Fruit fly (Drosophila melanogaster) whole organism, embryonic: ENCODE results near the gene Dok.

ENCODE experiments used
- Atf3 ChIP-seq: fragments of 200-800 bp; sonication (Bioruptor generic); optimal IDR thresholded peaks from 3 replicates; lab custom pipeline; 2016; ENCODE audit warnings: missing biosample characterization, missing genetic modification characterization
- BtbVII ChIP-seq: fragments of 200-800 bp; sonication (Bioruptor generic); optimal IDR thresholded peaks from 3 replicates; lab custom pipeline; 2017; ENCODE audit warnings: missing biosample characterization, mild to moderate bottlenecking, missing genetic modification characterization
- CG10147 ChIP-seq: fragments of 200-800 bp; sonication (Bioruptor generic); optimal IDR thresholded peaks from 2 replicates; lab custom pipeline; 2019; ENCODE audit warnings: missing biosample characterization, mild to moderate bottlenecking, missing genetic modification characterization, moderate library complexity
- CG11085 ChIP-seq: fragments of 200-800 bp; sonication (Bioruptor generic); IDR thresholded peaks from 2 replicates; pipeline ENCODE4 v1.3.6; 2022; ENCODE audit warnings: missing biosample characterization, missing genetic modification characterization
- CG11093 ChIP-seq: fragments of 200-800 bp; sonication (Bioruptor generic); IDR thresholded peaks from 3 replicates; pipeline ENCODE4 v1.3.6; 2022; ENCODE audit warnings: missing biosample characterization, missing genetic modification characterization
- CG14014 ChIP-seq: fragments of 200-800 bp; sonication (Bioruptor generic); IDR thresholded peaks from 2 replicates; pipeline ENCODE4 v1.3.6; 2022; ENCODE audit warnings: missing biosample characterization, missing genetic modification characterization
- CG14965 ChIP-seq: fragments of 200-800 bp; sonication (Bioruptor generic); optimal IDR thresholded peaks from 2 replicates; lab custom pipeline; 2016; ENCODE audit warnings: missing biosample characterization, missing genetic modification characterization, borderline replicate concordance
- CG15696 ChIP-seq: fragments of 200-800 bp; sonication (Bioruptor generic); optimal IDR thresholded peaks from 2 replicates; lab custom pipeline; 2019; ENCODE audit warnings: missing biosample characterization, mild to moderate bottlenecking, missing genetic modification characterization, moderate library complexity
- CG17328 ChIP-seq: fragments of 200-800 bp; sonication (Bioruptor generic); IDR thresholded peaks from 2 replicates; pipeline ENCODE4 v1.3.6; 2022; ENCODE audit warnings: missing biosample characterization, missing genetic modification characterization
- CG3407 ChIP-seq: fragments of 200-800 bp; sonication (Bioruptor generic); optimal IDR thresholded peaks from 2 replicates; lab custom pipeline; 2018; ENCODE audit warnings: missing biosample characterization, mild to moderate bottlenecking, missing genetic modification characterization
- CG3726 ChIP-seq: fragments of 200-800 bp; sonication (Bioruptor generic); IDR thresholded peaks from 3 replicates; pipeline ENCODE4, ENCODE4 v1.3.6; 2022; ENCODE audit warnings: missing biosample characterization, missing genetic modification characterization
- CG3847 ChIP-seq: fragments of 200-800 bp; sonication (Bioruptor generic); IDR thresholded peaks from 2 replicates; pipeline ENCODE4 v1.3.6; 2022; ENCODE audit warnings: missing biosample characterization, missing genetic modification characterization
- CG4730 ChIP-seq: fragments of 200-800 bp; sonication (Bioruptor generic); IDR thresholded peaks from 2 replicates; pipeline ENCODE4 v1.3.6; 2022; ENCODE audit warnings: missing biosample characterization, missing genetic modification characterization
- CG4820 ChIP-seq: fragments of 200-800 bp; sonication (Bioruptor generic); optimal IDR thresholded peaks from 3 replicates; lab custom pipeline; 2016; ENCODE audit warnings: missing biosample characterization, missing genetic modification characterization
- CG4854 ChIP-seq: fragments of 200-800 bp; sonication (Bioruptor generic); optimal IDR thresholded peaks from 2 replicates; lab custom pipeline; 2016; ENCODE audit warnings: missing biosample characterization, missing genetic modification characterization, inconsistent platforms
- CG6272 ChIP-seq: fragments of 200-800 bp; sonication (Bioruptor generic); IDR thresholded peaks from 2 replicates; pipeline ENCODE4 v1.3.6; 2022; ENCODE audit warnings: missing biosample characterization, missing genetic modification characterization
- CG7357 ChIP-seq: fragments of 200-800 bp; sonication (Bioruptor generic); IDR thresholded peaks from 3 replicates; pipeline ENCODE4 v1.3.6; 2022; ENCODE audit warnings: missing biosample characterization, missing genetic modification characterization
- CG7556 ChIP-seq: fragments of 200-800 bp; sonication (Bioruptor generic); optimal IDR thresholded peaks from 2 replicates; lab custom pipeline; 2017; ENCODE audit warnings: missing biosample characterization, mild to moderate bottlenecking, missing genetic modification characterization
- CG7786 ChIP-seq: fragments of 200-800 bp; sonication (Bioruptor generic); optimal IDR thresholded peaks from 2 replicates; lab custom pipeline; 2016; ENCODE audit warnings: missing biosample characterization, missing genetic modification characterization
- CG8290 ChIP-seq, 3 experiments: fragments of 200-800 bp; sonication (Bioruptor generic); optimal IDR thresholded peaks; 2 replicates each; lab custom pipeline; 2016 to 2019; ENCODE audit warnings: missing biosample characterization in 3 of 3, missing genetic modification characterization in 3 of 3, mild to moderate bottlenecking in 2 of 3, moderate library complexity in 1 of 3
- CG8359 ChIP-seq: fragments of 200-800 bp; sonication (Bioruptor generic); optimal IDR thresholded peaks from 2 replicates; lab custom pipeline; 2017; ENCODE audit warnings: missing biosample characterization, mild to moderate bottlenecking, missing genetic modification characterization, borderline replicate concordance
- CG8388 ChIP-seq: fragments of 200-800 bp; sonication (Bioruptor generic); optimal IDR thresholded peaks from 2 replicates; lab custom pipeline; 2019; ENCODE audit warnings: missing biosample characterization, mild to moderate bottlenecking, missing genetic modification characterization, moderate library complexity
- CoRest ChIP-seq: fragments of 200-800 bp; sonication (Bioruptor generic); optimal IDR thresholded peaks from 3 replicates; lab custom pipeline; 2018; ENCODE audit warnings: missing biosample characterization, mild to moderate bottlenecking, missing genetic modification characterization, moderate library complexity
- Dfd ChIP-seq, 2 experiments: fragments of >200 bp; optimal IDR thresholded peaks; 2 replicates each; lab custom pipeline; 2017; ENCODE audit warnings: missing biosample characterization in 2 of 2, missing genetic modification characterization in 2 of 2
- Fer1 ChIP-seq: fragments of 200-800 bp; sonication (Bioruptor generic); optimal IDR thresholded peaks from 2 replicates; lab custom pipeline; 2017; ENCODE audit warnings: missing biosample characterization, mild to moderate bottlenecking, missing genetic modification characterization
- GATAe ChIP-seq: fragments of 200-800 bp; sonication (Bioruptor generic); conservative IDR thresholded peaks from 2 replicates; pipeline ENCODE4 v1.3.6; 2022; ENCODE audit warnings: missing biosample characterization, missing genetic modification characterization
- HmgD ChIP-seq: fragments of 200-800 bp; sonication (Bioruptor generic); optimal IDR thresholded peaks from 3 replicates; lab custom pipeline; 2016; ENCODE audit warnings: missing biosample characterization, missing genetic modification characterization
- Meics ChIP-seq: fragments of 200-800 bp; sonication (Bioruptor generic); optimal IDR thresholded peaks from 2 replicates; lab custom pipeline; 2017; ENCODE audit warnings: missing biosample characterization, mild to moderate bottlenecking, missing genetic modification characterization
- Mes4 ChIP-seq: fragments of 200-800 bp; sonication (Bioruptor generic); optimal IDR thresholded peaks from 2 replicates; lab custom pipeline; 2016; ENCODE audit warnings: missing biosample characterization, missing genetic modification characterization
- Nf-YB ChIP-seq: fragments of 200-800 bp; sonication (Bioruptor generic); optimal IDR thresholded peaks from 3 replicates; lab custom pipeline; 2019; ENCODE audit warnings: missing biosample characterization, mild to moderate bottlenecking, missing genetic modification characterization, moderate library complexity
- NfI ChIP-seq: fragments of 200-800 bp; sonication (Bioruptor generic); optimal IDR thresholded peaks from 3 replicates; lab custom pipeline; 2018; ENCODE audit warnings: missing biosample characterization, mild to moderate bottlenecking, missing genetic modification characterization, moderate library complexity
- TFAM ChIP-seq: fragments of 200-800 bp; sonication (Bioruptor generic); optimal IDR thresholded peaks from 2 replicates; lab custom pipeline; 2017; ENCODE audit warnings: missing biosample characterization, missing genetic modification characterization, inconsistent platforms
- ac ChIP-seq: fragments of 200-800 bp; sonication (Bioruptor generic); optimal IDR thresholded peaks from 3 replicates; lab custom pipeline; 2017; ENCODE audit warnings: missing biosample characterization, mild to moderate bottlenecking, missing genetic modification characterization
- ato ChIP-seq: fragments of 200-800 bp; sonication (Bioruptor generic); IDR thresholded peaks from 2 replicates; pipeline ENCODE4 v1.3.6; 2022; ENCODE audit warnings: missing biosample characterization, missing genetic modification characterization; ENCODE audit not compliant: partially characterized antibody
- cas ChIP-seq: fragments of 200-800 bp; sonication (Bioruptor generic); IDR thresholded peaks from 2 replicates; pipeline ENCODE4 v1.3.6; 2022; ENCODE audit warnings: missing biosample characterization, missing genetic modification characterization
- chm ChIP-seq: fragments of 200-800 bp; sonication (Bioruptor generic); IDR thresholded peaks from 2 replicates; pipeline ENCODE4 v1.3.6; 2022; ENCODE audit warnings: missing biosample characterization, missing genetic modification characterization
- dimm ChIP-seq: fragments of 200-800 bp; sonication (Bioruptor generic); IDR thresholded peaks from 2 replicates; pipeline ENCODE4 v1.3.6; 2022; ENCODE audit warnings: missing biosample characterization, missing genetic modification characterization
- gce ChIP-seq: fragments of 200-800 bp; sonication (Bioruptor generic); IDR thresholded peaks from 3 replicates; pipeline ENCODE4 v1.3.6; 2022; ENCODE audit warnings: missing biosample characterization, missing genetic modification characterization
- gt ChIP-seq: fragments of 200-800 bp; sonication (Bioruptor generic); IDR thresholded peaks from 2 replicates; pipeline ENCODE4 v1.3.6; 2022; ENCODE audit warnings: missing biosample characterization, missing genetic modification characterization
- klu ChIP-seq: fragments of 200-800 bp; sonication (Bioruptor generic); IDR thresholded peaks from 2 replicates; pipeline ENCODE4 v1.3.6; 2022; ENCODE audit warnings: missing biosample characterization, missing genetic modification characterization
- nom ChIP-seq: fragments of 200-800 bp; sonication (Bioruptor generic); optimal IDR thresholded peaks from 2 replicates; lab custom pipeline; 2017; ENCODE audit warnings: missing biosample characterization, missing genetic modification characterization, mild to moderate bottlenecking, moderate library complexity, missing genetic modification reagents
- onecut ChIP-seq: fragments of 200-800 bp; sonication (Bioruptor generic); IDR thresholded peaks from 2 replicates; pipeline ENCODE4 v1.3.6; 2022; ENCODE audit warnings: missing biosample characterization, missing genetic modification characterization
- pb ChIP-seq: fragments of 200-800 bp; sonication (Bioruptor generic); optimal IDR thresholded peaks from 3 replicates; lab custom pipeline; 2016; ENCODE audit warnings: missing biosample characterization, missing genetic modification characterization
- row ChIP-seq: fragments of 200-800 bp; sonication (Bioruptor generic); IDR thresholded peaks from 3 replicates; pipeline ENCODE4 v1.3.6; 2022; ENCODE audit warnings: missing biosample characterization, missing genetic modification characterization
- sens-2 ChIP-seq: fragments of 200-800 bp; sonication (Bioruptor generic); IDR thresholded peaks from 2 replicates; pipeline ENCODE4 v1.3.6; 2022; ENCODE audit warnings: missing biosample characterization, missing genetic modification characterization
- slbo ChIP-seq: fragments of 200-800 bp; sonication (Bioruptor generic); IDR thresholded peaks from 2 replicates; pipeline ENCODE4 v1.3.6; 2022; ENCODE audit warnings: missing biosample characterization, missing genetic modification characterization
- sr ChIP-seq: fragments of 200-800 bp; sonication (Bioruptor generic); IDR thresholded peaks from 3 replicates; pipeline ENCODE4 v1.3.6; 2022; ENCODE audit warnings: missing biosample characterization, missing genetic modification characterization
- zf30C ChIP-seq: fragments of 200-800 bp; sonication (Bioruptor generic); optimal IDR thresholded peaks from 3 replicates; lab custom pipeline; 2018; ENCODE audit warnings: missing biosample characterization, mild to moderate bottlenecking, missing genetic modification characterization

The Dok gene

dm6 chrX:7301351-7302328 is 22.4 kb upstream of the Dok start (continued):
- TF ChIP-seq Meics (peak; percentile 56), CG11093 (GFP tag; lab: Robert Waterston, UW) (0 out of 3 replicates have a peak, but pooled peaks have one; percentile 7), CG4854 (GFP tag; lab: Kevin White, UChicago) (no peak), CG3847 (GFP tag; lab: Robert Waterston, UW) (no peak), CoRest (tag; lab: Kevin White, UChicago) (peak; percentile 82), CG14014 (GFP tag; lab: Robert Waterston, UW) (no peak), CG4820 (GFP tag; lab: Kevin White, UChicago) (peak; percentile 52), klu (no peak), Nf-YB (GFP tag; lab: Kevin White, UChicago) (peak; percentile 49), CG15696 (tag; lab: Kevin White, UChicago) (peak; percentile 41), CG7357 (GFP tag; lab: Robert Waterston, UW) (no peak), NfI (GFP tag; lab: Kevin White, UChicago) (no peak), CG7556 (GFP tag; lab: Kevin White, UChicago) (peak; percentile 87), gce (GFP tag; lab: Robert Waterston, UW) (peak; percentile 67; the same call in 1 of the 3 replicates), Mes4 (peak; percentile 44), sr (GFP tag; lab: Robert Waterston, UW) (peak; percentile 79; the same call in 2 of the 3 replicates), ato (GFP tag; lab: Robert Waterston, UW) (no peak), CG3407 (GFP tag; lab: Kevin White, UChicago) (no peak), HmgD (GFP tag; lab: Kevin White, UChicago) (no peak), CG8359 (GFP tag; lab: Kevin White, UChicago) (peak; percentile 43), gt (GFP tag; lab: Robert Waterston, UW) (no peak; the same call in 1 of the 2 replicates), CG10147 (GFP tag; lab: Kevin White, UChicago) (peak; percentile 6), ac (GFP tag; lab: Kevin White, UChicago) (no peak), CG7786 (GFP tag; lab: Kevin White, UChicago) (no peak), slbo (GFP tag; lab: Robert Waterston, UW) (peak; percentile 20; the same call in 1 of the 2 replicates), cas (GFP tag; lab: Robert Waterston, UW) (no peak), dimm (GFP tag; lab: Robert Waterston, UW) (no peak), zf30C (no peak), Atf3 (GFP tag; lab: Kevin White, UChicago) (peak; percentile 3), CG11085 (peak; percentile 39; the same call in 1 of the 2 replicates), CG8388 (peak; percentile 56), CG8290 (GFP tag; optimal IDR thresholded peaks at IDR 0.05; lab: Kevin White, UChicago) (peak; percentile 23), CG8290 (tag; optimal IDR thresholded peaks at IDR 0.05; lab: Kevin White, UChicago) (peak in 1 of 2 experiments; percentile 53), row (GFP tag; lab: Robert Waterston, UW) (peak; percentile 58), CG14965 (GFP tag; lab: Kevin White, UChicago) (no peak), CG3726 (GFP tag; lab: Robert Waterston, UW) (0 out of 3 replicates have a peak, but pooled peaks have one; percentile 49), CG4730 (peak; percentile 35; the same call in 1 of the 2 replicates), TFAM (GFP tag; lab: Kevin White, UChicago) (no peak), Dfd (GFP tag; optimal IDR thresholded peaks at IDR 0.05; lab: Kevin White, UChicago) (no peak), CG6272 (no peak), GATAe (GFP tag; lab: Robert Waterston, UW) (no peak), nom (GFP tag; lab: Kevin White, UChicago) (peak; percentile 14), chm (no peak), BtbVII (GFP tag; lab: Kevin White, UChicago) (peak; percentile 52), pb (GFP tag; lab: Kevin White, UChicago) (no peak), CG17328 (GFP tag; lab: Robert Waterston, UW) (peak; percentile 23; the same call in 1 of the 2 replicates), sens-2 (GFP tag; lab: Robert Waterston, UW) (no peak), Fer1 (GFP tag; lab: Kevin White, UChicago) (peak; percentile 18), onecut (no peak)
